Worm (Caenorhabditis elegans): ENCODE results near the gene K08D9.6.

The K08D9.6 gene

ce11 chrV:3196832-3197329 is 37.9 kb downstream of the K08D9.6 start, which contains the start of the genes Y73C8B.1 and Y73C8B.5 (continued):
- TF ChIP-seq zfp-3 (GFP tag; conservative IDR thresholded peaks at IDR 0.05): no peak
- TF ChIP-seq F10B5.3 (tag; optimal IDR thresholded peaks at IDR 0.05): no peak
- no peak for TF ChIP-seq ces-1 (GFP tag; optimal IDR thresholded peaks at IDR 0.05)
- no peak for TF ChIP-seq gei-8 (GFP tag; optimal IDR thresholded peaks at IDR 0.05)
- peak; percentile 3 for TF ChIP-seq hlh-30 (tag; optimal IDR thresholded peaks at IDR 0.05; ENCODE audit: insufficient read depth)
- TF ChIP-seq ceh-44 (GFP tag; IDR thresholded peaks at IDR 0.05): no peak
- TF ChIP-seq nhr-11 (tag; optimal IDR thresholded peaks at IDR 0.05): peak; percentile 94
- no peak for TF ChIP-seq php-3 (GFP tag; IDR thresholded peaks at IDR 0.05)
- peak; percentile 88 for TF ChIP-seq nhr-48 (tag; optimal IDR thresholded peaks at IDR 0.05)
- TF ChIP-seq lsy-2 (tag; optimal IDR thresholded peaks at IDR 0.05): peak in 1 of 2 experiments; percentile 11
- TF ChIP-seq ztf-7 (tag; optimal IDR thresholded peaks at IDR 0.05): no peak
- TF ChIP-seq ZK546.5 (tag; optimal IDR thresholded peaks at IDR 0.05): no peak
- no peak for TF ChIP-seq rbr-2 (tag; optimal IDR thresholded peaks at IDR 0.05)
- no peak for TF ChIP-seq ceh-62 (tag; optimal IDR thresholded peaks at IDR 0.05)
- TF ChIP-seq ceh-28 (tag; optimal IDR thresholded peaks at IDR 0.05): no peak
- TF ChIP-seq dve-1 (tag; optimal IDR thresholded peaks at IDR 0.05; ENCODE audit: insufficient read depth): peak; percentile 35
- no peak for TF ChIP-seq nhr-111 (GFP tag; optimal IDR thresholded peaks at IDR 0.05)
- no peak for TF ChIP-seq ama-1 (optimal IDR thresholded peaks at IDR 0.05)
- no peak for TF ChIP-seq madf-5 (GFP tag; IDR thresholded peaks at IDR 0.05)

ce11 chrV:3195814-3196213 is 39.0 kb downstream of the K08D9.6 start:
- no peak for TF ChIP-seq zip-2 (tag; optimal IDR thresholded peaks at IDR 0.05)
- no peak for TF ChIP-seq ztf-7 (tag; optimal IDR thresholded peaks at IDR 0.05)
- TF ChIP-seq T20F7.1 (GFP tag; optimal IDR thresholded peaks at IDR 0.05): no peak
- no peak for TF ChIP-seq nhr-6 (tag; optimal IDR thresholded peaks at IDR 0.05)
- TF ChIP-seq madf-9 (GFP tag; conservative IDR thresholded peaks at IDR 0.05): no peak
- TF ChIP-seq lin-1 (GFP tag; IDR thresholded peaks at IDR 0.05): no peak
- no peak for TF ChIP-seq dpl-1 (GFP tag; optimal IDR thresholded peaks at IDR 0.05)
- TF ChIP-seq hlh-30 (tag; optimal IDR thresholded peaks at IDR 0.05; ENCODE audit: insufficient read depth): no peak
- TF ChIP-seq fos-1 (tag; optimal IDR thresholded peaks at IDR 0.05): no peak
- no peak for TF ChIP-seq madf-5 (GFP tag; IDR thresholded peaks at IDR 0.05)
- no peak for TF ChIP-seq lin-29 (GFP tag; IDR thresholded peaks at IDR 0.05)
- no peak for TF ChIP-seq unc-39 (tag; optimal IDR thresholded peaks at IDR 0.05)
- no peak for TF ChIP-seq D1046.2 (GFP tag; IDR thresholded peaks at IDR 0.05)
- no peak for TF ChIP-seq lin-38 (GFP tag; IDR thresholded peaks at IDR 0.05)
- TF ChIP-seq Y75B8A.6 (GFP tag; IDR thresholded peaks at IDR 0.05): no peak
- no peak for TF ChIP-seq lim-7 (GFP tag; IDR thresholded peaks at IDR 0.05)

- TF ChIP-seq rbr-2 (tag; optimal IDR thresholded peaks at IDR 0.05): peak; percentile 15
- TF ChIP-seq F49E8.2 (tag; optimal IDR thresholded peaks at IDR 0.05; ENCODE audit: borderline replicate concordance): no peak
- peak in 1 of 2 experiments; percentile 58 for TF ChIP-seq lsy-2 (tag; optimal IDR thresholded peaks at IDR 0.05)
- peak in 1 of 2 experiments; percentile 85 for TF ChIP-seq unc-62 (GFP tag; optimal IDR thresholded peaks at IDR 0.05 in 1 of 2)
- no peak for TF ChIP-seq unc-62 (tag; optimal IDR thresholded peaks at IDR 0.05)
- TF ChIP-seq nhr-6 (tag; optimal IDR thresholded peaks at IDR 0.05): peak; percentile 83
- TF ChIP-seq pha-4 (GFP tag; IDR thresholded peaks at IDR 0.05): no peak
- TF ChIP-seq pha-4 (tag; optimal IDR thresholded peaks at IDR 0.05): peak; percentile 94
- no peak for TF ChIP-seq nhr-11 (tag; optimal IDR thresholded peaks at IDR 0.05)
- TF ChIP-seq lin-29 (GFP tag; IDR thresholded peaks at IDR 0.05): no peak
- TF ChIP-seq pqm-1 (tag; optimal IDR thresholded peaks at IDR 0.05): peak; percentile 14
- peak; percentile 34 for TF ChIP-seq nhr-102 (tag; optimal IDR thresholded peaks at IDR 0.05)
- TF ChIP-seq hmg-1.1 (GFP tag; IDR thresholded peaks at IDR 0.05): peak; percentile 36; the same call in 1 of the 2 replicates
- TF ChIP-seq mdt-29 (GFP tag; IDR thresholded peaks at IDR 0.05): no peak
- TF ChIP-seq nhr-28 (tag; optimal IDR thresholded peaks at IDR 0.05): peak; percentile 38
- TF ChIP-seq daf-16 (GFP tag; optimal IDR thresholded peaks at IDR 0.05): no peak
- peak; percentile 13 for TF ChIP-seq daf-16 (tag; optimal IDR thresholded peaks at IDR 0.05)
- peak; percentile 35 for TF ChIP-seq dve-1 (tag; optimal IDR thresholded peaks at IDR 0.05; ENCODE audit: insufficient read depth)
- peak; percentile 92 for TF ChIP-seq aha-1 (tag)
- TF ChIP-seq egl-43 (GFP tag; IDR thresholded peaks at IDR 0.05): no peak
- TF ChIP-seq mep-1 (tag; optimal IDR thresholded peaks at IDR 0.05): peak; percentile 59
- TF ChIP-seq hlh-11 (tag; optimal IDR thresholded peaks at IDR 0.05): peak; percentile 0
- no peak for TF ChIP-seq jun-1 (tag; optimal IDR thresholded peaks at IDR 0.05)
- TF ChIP-seq nhr-77 (tag; optimal IDR thresholded peaks at IDR 0.05): peak; percentile 7
Observed at ce11 chrV:3194952-3195450, 39.8 kb downstream of the K08D9.6 start, which contains the start of gene Y73C8B.2. Gene Y73C8B.2 (minus strand): TSS chrV:3195002.
